Worm (Caenorhabditis elegans) whole organism, L2 larva: ENCODE results near the gene Y51B9A.6.

ENCODE experiments used
- C34F6.9 ChIP-seq: fragments of 150-350 bp; optimal IDR thresholded peaks from 2 replicates; lab custom pipeline; 2014; ENCODE audit warnings: missing biosample characterization, missing genetic modification characterization
- F13H6.1 ChIP-seq: sonication (generic microtip); optimal IDR thresholded peaks from 2 replicates; lab custom pipeline; 2016; ENCODE audit warnings: missing genetic modification characterization, missing compliant biosample characterization
- R02D3.7 ChIP-seq: fragments of 150-350 bp; optimal IDR thresholded peaks from 2 replicates; lab custom pipeline; 2014; ENCODE audit warnings: missing biosample characterization, missing genetic modification characterization
- alr-1 ChIP-seq: fragments of 150-350 bp; optimal IDR thresholded peaks from 2 replicates; lab custom pipeline; 2014; ENCODE audit warnings: missing biosample characterization, missing genetic modification characterization
- aly-2 ChIP-seq: fragments of 150-350 bp; optimal IDR thresholded peaks from 2 replicates; lab custom pipeline; 2014; ENCODE audit warnings: missing biosample characterization, missing genetic modification characterization
- ama-1 ChIP-seq: fragments of 150-350 bp; optimal IDR thresholded peaks from 2 replicates; lab custom pipeline; 2018; ENCODE audit warnings: inconsistent platforms
- blmp-1 ChIP-seq: sonication (generic microtip); optimal IDR thresholded peaks from 2 replicates; lab custom pipeline; 2017; ENCODE audit warnings: missing genetic modification characterization, mild to moderate bottlenecking, missing compliant biosample characterization, antibody characterized with exemption, moderate library complexity; ENCODE audit not compliant: insufficient read depth
- ceh-82 ChIP-seq: fragments of 150-350 bp; optimal IDR thresholded peaks from 2 replicates; lab custom pipeline; 2014; ENCODE audit warnings: missing biosample characterization, missing genetic modification characterization
- dmd-4 ChIP-seq: sonication (generic microtip); optimal IDR thresholded peaks from 2 replicates; lab custom pipeline; 2017; ENCODE audit warnings: missing biosample characterization, missing genetic modification characterization
- egl-27 ChIP-seq: sonication (generic microtip); optimal IDR thresholded peaks from 3 replicates; lab custom pipeline; 2017; ENCODE audit warnings: missing biosample characterization, missing genetic modification reagents, missing genetic modification characterization
- elt-1 ChIP-seq: fragments of 150-350 bp; optimal IDR thresholded peaks from 2 replicates; lab custom pipeline; 2014; ENCODE audit warnings: missing biosample characterization, missing genetic modification characterization
- fos-1 ChIP-seq: fragments of 150-350 bp; optimal IDR thresholded peaks from 2 replicates; lab custom pipeline; 2014; ENCODE audit warnings: missing biosample characterization, missing genetic modification characterization
- lin-11 ChIP-seq: fragments of 150-350 bp; sonication (generic microtip); optimal IDR thresholded peaks from 2 replicates; lab custom pipeline; 2014; ENCODE audit warnings: missing biosample characterization, missing genetic modification characterization, inconsistent platforms, mixed read lengths
- lin-13 ChIP-seq: fragments of 150-350 bp; optimal IDR thresholded peaks from 2 replicates; lab custom pipeline; 2014; ENCODE audit warnings: missing biosample characterization, missing genetic modification reagents, missing genetic modification characterization
- lin-39 ChIP-seq: fragments of 150-350 bp; optimal IDR thresholded peaks from 2 replicates; lab custom pipeline; 2014; ENCODE audit warnings: missing biosample characterization, missing genetic modification reagents, missing genetic modification characterization
- mab-5 ChIP-seq: fragments of 150-350 bp; optimal IDR thresholded peaks from 2 replicates; lab custom pipeline; 2014; ENCODE audit warnings: missing biosample characterization, missing genetic modification characterization
- mbf-1 ChIP-seq: sonication (generic microtip); optimal IDR thresholded peaks from 2 replicates; lab custom pipeline; 2017; ENCODE audit warnings: missing biosample characterization, missing genetic modification characterization
- mdl-1 ChIP-seq, 2 experiments: fragments of 150-350 bp in 1 of 2; sonication (generic microtip) in 1 of 2; optimal IDR thresholded peaks; 2 replicates each; lab custom pipeline; 2017; ENCODE audit warnings: missing biosample characterization in 2 of 2, missing genetic modification characterization in 2 of 2
- nhr-11 ChIP-seq: fragments of 150-350 bp; optimal IDR thresholded peaks from 2 replicates; lab custom pipeline; 2014; ENCODE audit warnings: missing biosample characterization, missing genetic modification characterization
- nhr-129 ChIP-seq: fragments of 150-350 bp; optimal IDR thresholded peaks from 2 replicates; lab custom pipeline; 2014; ENCODE audit warnings: missing biosample characterization, missing genetic modification characterization
- nhr-21 ChIP-seq: fragments of 150-350 bp; optimal IDR thresholded peaks from 2 replicates; lab custom pipeline; 2014; ENCODE audit warnings: missing biosample characterization, missing genetic modification characterization
- nhr-25 ChIP-seq: fragments of 150-350 bp; sonication (generic microtip); optimal IDR thresholded peaks from 3 replicates; lab custom pipeline; 2014; ENCODE audit warnings: missing biosample characterization, missing genetic modification characterization
- nhr-77 ChIP-seq: fragments of 150-350 bp; optimal IDR thresholded peaks from 2 replicates; lab custom pipeline; 2014; ENCODE audit warnings: missing biosample characterization, missing genetic modification characterization
- peb-1 ChIP-seq: fragments of 150-350 bp; optimal IDR thresholded peaks from 2 replicates; lab custom pipeline; 2014; ENCODE audit warnings: missing biosample characterization, missing genetic modification characterization
- sem-4 ChIP-seq: fragments of 150-350 bp; optimal IDR thresholded peaks from 2 replicates; lab custom pipeline; 2014; ENCODE audit warnings: missing biosample characterization, missing genetic modification reagents, missing genetic modification characterization
- snpc-4 ChIP-seq: fragments of 150-350 bp; optimal IDR thresholded peaks from 2 replicates; lab custom pipeline; 2014; ENCODE audit warnings: missing biosample characterization, missing genetic modification characterization
- unc-55 ChIP-seq: fragments of 150-350 bp; sonication (generic microtip); optimal IDR thresholded peaks from 3 replicates; lab custom pipeline; 2014; ENCODE audit warnings: missing biosample characterization, missing genetic modification reagents, missing genetic modification characterization
- ztf-1 ChIP-seq: fragments of 200-800 bp; sonication (Bioruptor generic); conservative IDR thresholded peaks from 2 replicates; pipeline ENCODE4 v1.3.6; 2022; ENCODE audit warnings: missing genetic modification characterization, missing compliant biosample characterization
- ztf-11 ChIP-seq: sonication (generic microtip); optimal IDR thresholded peaks from 2 replicates; lab custom pipeline; 2017; ENCODE audit warnings: missing biosample characterization, missing genetic modification characterization
- ztf-4 ChIP-seq: fragments of 150-350 bp; optimal IDR thresholded peaks from 2 replicates; lab custom pipeline; 2014; ENCODE audit warnings: missing biosample characterization, missing genetic modification characterization

Gene Y51B9A.6

ce11 chrII:9431119-9431518 is 28.1 kb upstream of the Y51B9A.6 start:
- TF ChIP-seq mdl-1 (tag; optimal IDR thresholded peaks at IDR 0.05; lab: Kevin White, UChicago): no peak
- no peak for TF ChIP-seq ztf-4
- TF ChIP-seq nhr-77 (tag; lab: Kevin White, UChicago): no peak
- no peak for TF ChIP-seq nhr-25 (tag; lab: Kevin White, UChicago)
- TF ChIP-seq elt-1 (tag; lab: Kevin White, UChicago): no peak
- TF ChIP-seq nhr-11: no peak
- no peak for TF ChIP-seq ceh-82
- no peak for TF ChIP-seq fos-1
- TF ChIP-seq unc-55 (GFP tag; lab: Kevin White, UChicago): no peak
- TF ChIP-seq ama-1: no peak
- no peak for TF ChIP-seq nhr-21 (tag; lab: Kevin White, UChicago)
- TF ChIP-seq peb-1 (tag; lab: Kevin White, UChicago): no peak
- TF ChIP-seq, all 48 proteins: peak for 0

ce11 chrII:9427644-9428043 is 24.7 kb upstream of the Y51B9A.6 start, which contains the start of gene M176.5:
Gene M176.5 (minus strand): TSS chrII:9427744.
- no peak for TF ChIP-seq mbf-1 (tag; lab: Kevin White, UChicago)
- peak; percentile 15 for TF ChIP-seq F13H6.1 (tag; lab: Kevin White, UChicago)

- TF ChIP-seq nhr-129 (tag; lab: Kevin White, UChicago): no peak
- TF ChIP-seq F13H6.1 (tag; lab: Kevin White, UChicago): no peak
- TF ChIP-seq lin-11 (tag; lab: Kevin White, UChicago): no peak
- no peak for TF ChIP-seq egl-27
Measured at ce11 chrII:9426076-9426475, 23.1 kb upstream of the Y51B9A.6 start, which contains the start of gene M176.10. Gene M176.10 (minus strand): TSS chrII:9426176.

- TF ChIP-seq mbf-1 (tag; lab: Kevin White, UChicago): no peak
- no peak for TF ChIP-seq egl-27
- TF ChIP-seq ztf-11 (tag; lab: Kevin White, UChicago): no peak
- TF ChIP-seq nhr-77 (tag; lab: Kevin White, UChicago): no peak
- no peak for TF ChIP-seq mab-5 (tag; lab: Kevin White, UChicago)
- no peak for TF ChIP-seq lin-39
- no peak for TF ChIP-seq snpc-4 (tag; lab: Kevin White, UChicago)
- no peak for TF ChIP-seq dmd-4 (tag; lab: Kevin White, UChicago)
- TF ChIP-seq, all 48 proteins: peak for 0
Measured at ce11 chrII:9421969-9422368, 19.0 kb upstream of the Y51B9A.6 start, which contains the start of gene M176.11. Gene M176.11 (plus strand): TSS chrII:9422269.

ce11 chrII:9418843-9419532 is 16.0 kb upstream of the Y51B9A.6 start:
- TF ChIP-seq sem-4 (no peak), egl-27 (no peak), lin-13 (GFP tag; lab: Kevin White, UChicago) (no peak), mab-5 (tag; lab: Kevin White, UChicago) (no peak), lin-39 (no peak), nhr-25 (tag; lab: Kevin White, UChicago) (no peak), aly-2 (tag; lab: Kevin White, UChicago) (no peak), fos-1 (no peak), ztf-1 (no peak), ztf-11 (tag; lab: Kevin White, UChicago) (no peak), R02D3.7 (no peak)

- TF ChIP-seq ceh-82: no peak
- no peak for TF ChIP-seq alr-1 (tag; lab: Kevin White, UChicago)
- no peak for TF ChIP-seq F13H6.1 (tag; lab: Kevin White, UChicago)
- no peak for TF ChIP-seq C34F6.9 (tag; lab: Kevin White, UChicago)
- no peak for TF ChIP-seq peb-1 (tag; lab: Kevin White, UChicago)
- TF ChIP-seq blmp-1 (tag; lab: Kevin White, UChicago): no peak
- TF ChIP-seq nhr-129 (tag; lab: Kevin White, UChicago): no peak
Measured at ce11 chrII:9418065-9418567, 15.1 kb upstream of the Y51B9A.6 start, which contains the start of the genes M176.4 and M176.16. Gene M176.4 (plus strand): TSS chrII:9418365. Gene M176.16 (plus strand): TSS chrII:9418517.
